Worm (Caenorhabditis elegans): ENCODE measurements around the gene F38B2.2.

Gene F38B2.2

ce11 chrX:11287617-11288016, 8.4 kb upstream of the F38B2.2 start, which contains the start of gene F38B2.4:
TSS of gene F38B2.4 (minus strand) at chrX:11287717.
- no peak for TF ChIP-seq scrt-1 (GFP tag; IDR thresholded peaks at IDR 0.05)
- no peak for TF ChIP-seq sea-1 (GFP tag; conservative IDR thresholded peaks at IDR 0.05)
- TF ChIP-seq ceh-13 (GFP tag; optimal IDR thresholded peaks at IDR 0.05): no peak
- no peak for TF ChIP-seq pes-1 (GFP tag; IDR thresholded peaks at IDR 0.05)

DNA sequence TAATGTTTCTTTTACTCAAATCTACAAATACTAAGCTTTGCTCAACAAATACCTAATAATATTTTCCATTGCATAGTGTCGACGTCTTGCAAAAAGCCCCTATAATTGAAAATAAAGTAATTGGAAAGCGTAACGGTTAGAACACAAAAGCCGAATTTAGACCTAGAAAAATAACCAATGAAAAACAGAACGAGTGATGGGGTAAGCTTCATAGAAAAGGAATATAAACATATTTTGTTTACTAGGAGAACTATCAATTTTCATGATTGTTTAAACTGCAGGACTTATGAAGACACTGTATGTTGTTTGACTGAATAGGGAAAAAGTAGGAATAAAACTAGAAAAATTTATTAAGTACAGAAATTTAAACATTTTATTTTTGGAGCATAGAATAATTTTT, 7.1 kb upstream of the F38B2.2 start, which contains the start of gene F38B2.3:
Gene F38B2.3 (minus strand): TSS at position 101 of the 400 bp plus-strand sequence.
- TF ChIP-seq hmg-4 (GFP tag; optimal IDR thresholded peaks at IDR 0.05) (no peak), tbx-37 (GFP tag; conservative IDR thresholded peaks at IDR 0.05) (no peak), ceh-36 (tag; optimal IDR thresholded peaks at IDR 0.05) (no peak), hnd-1 (tag; optimal IDR thresholded peaks at IDR 0.05) (no peak), ets-7 (tag; optimal IDR thresholded peaks at IDR 0.05) (no peak), ama-1 (optimal IDR thresholded peaks at IDR 0.05) (no peak), F13C5.2 (tag; optimal IDR thresholded peaks at IDR 0.05) (no peak), ceh-13 (GFP tag; optimal IDR thresholded peaks at IDR 0.05) (no peak), tbx-11 (GFP tag; IDR thresholded peaks at IDR 0.05) (no peak)

- no peak for TF ChIP-seq tra-4 (tag; optimal IDR thresholded peaks at IDR 0.05)
- no peak for TF ChIP-seq ceh-36 (tag; optimal IDR thresholded peaks at IDR 0.05)
Observed at ce11 chrX:11281148-11281547, 2.0 kb upstream of the F38B2.2 start, which contains the start of gene F38B2.6. TSS of gene F38B2.6 (minus strand) at chrX:11281248.

- TF ChIP-seq ama-1 (optimal IDR thresholded peaks at IDR 0.05) (no peak), sea-1 (GFP tag; conservative IDR thresholded peaks at IDR 0.05) (no peak), hnd-1 (tag; optimal IDR thresholded peaks at IDR 0.05) (no peak), hmbx-1 (tag; optimal IDR thresholded peaks at IDR 0.05) (no peak), ets-7 (tag; optimal IDR thresholded peaks at IDR 0.05) (no peak), hmg-4 (GFP tag; optimal IDR thresholded peaks at IDR 0.05) (no peak), tbx-11 (GFP tag; IDR thresholded peaks at IDR 0.05) (no peak), scrt-1 (GFP tag; IDR thresholded peaks at IDR 0.05) (no peak), ceh-36 (tag; optimal IDR thresholded peaks at IDR 0.05) (no peak), F13C5.2 (tag; optimal IDR thresholded peaks at IDR 0.05) (no peak), ceh-13 (GFP tag; optimal IDR thresholded peaks at IDR 0.05) (no peak), B0310.2 (tag; optimal IDR thresholded peaks at IDR 0.05) (no peak), aly-1 (tag; optimal IDR thresholded peaks at IDR 0.05) (no peak), flt-1 (GFP tag; IDR thresholded peaks at IDR 0.05) (no peak), tbx-37 (GFP tag; conservative IDR thresholded peaks at IDR 0.05) (no peak), tra-4 (tag; optimal IDR thresholded peaks at IDR 0.05) (no peak), pes-1 (GFP tag; IDR thresholded peaks at IDR 0.05) (no peak)
Observed at ce11 chrX:11270882-11271281, 8.3 kb downstream of the F38B2.2 start, which contains the start of gene ifa-1. TSS of gene ifa-1 (plus strand) at chrX:11271182.

DNA sequence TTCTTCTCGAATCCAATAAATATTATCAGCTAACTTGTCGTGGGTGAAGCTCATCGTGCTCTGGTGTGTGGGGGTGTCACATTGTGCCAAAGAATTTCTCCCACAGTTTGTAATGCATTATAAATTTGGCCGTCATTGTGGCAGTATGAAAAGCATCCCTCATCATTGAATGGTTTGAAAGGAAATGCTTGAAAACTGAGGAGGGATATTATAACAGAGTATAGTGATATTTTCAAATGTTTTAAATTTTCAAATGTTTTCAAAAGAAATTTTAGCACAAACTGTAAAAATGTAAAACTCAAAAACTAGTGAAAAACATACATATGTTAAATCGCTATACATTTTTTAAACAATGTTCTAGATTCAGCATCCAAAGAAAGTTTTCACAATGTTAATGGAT, 10.2 kb downstream of the F38B2.2 start, which contains the start of gene C03A3.3:
Gene C03A3.3 (minus strand): TSS at position 101 of the 400 bp plus-strand sequence.
- TF ChIP-seq pes-1 (GFP tag; IDR thresholded peaks at IDR 0.05) (no peak), hmbx-1 (tag; optimal IDR thresholded peaks at IDR 0.05) (no peak), tbx-11 (GFP tag; IDR thresholded peaks at IDR 0.05) (no peak), tra-4 (tag; optimal IDR thresholded peaks at IDR 0.05) (no peak), ceh-13 (GFP tag; optimal IDR thresholded peaks at IDR 0.05) (no peak)

- TF ChIP-seq F13C5.2 (tag; optimal IDR thresholded peaks at IDR 0.05): no peak
- no peak for TF ChIP-seq tra-4 (tag; optimal IDR thresholded peaks at IDR 0.05)
- no peak for TF ChIP-seq flt-1 (GFP tag; IDR thresholded peaks at IDR 0.05)
- no peak for TF ChIP-seq ama-1 (optimal IDR thresholded peaks at IDR 0.05)
- TF ChIP-seq ceh-36 (tag; optimal IDR thresholded peaks at IDR 0.05): no peak
- no peak for TF ChIP-seq hmg-4 (GFP tag; optimal IDR thresholded peaks at IDR 0.05)
- TF ChIP-seq tbx-37 (GFP tag; conservative IDR thresholded peaks at IDR 0.05): no peak
- TF ChIP-seq pes-1 (GFP tag; IDR thresholded peaks at IDR 0.05): no peak
- no peak for TF ChIP-seq ceh-13 (GFP tag; optimal IDR thresholded peaks at IDR 0.05)
- no peak for TF ChIP-seq B0310.2 (tag; optimal IDR thresholded peaks at IDR 0.05)
- TF ChIP-seq hnd-1 (tag; optimal IDR thresholded peaks at IDR 0.05): no peak
- no peak for TF ChIP-seq tbx-11 (GFP tag; IDR thresholded peaks at IDR 0.05)
- TF ChIP-seq scrt-1 (GFP tag; IDR thresholded peaks at IDR 0.05): no peak
- TF ChIP-seq sea-1 (GFP tag; conservative IDR thresholded peaks at IDR 0.05): no peak
- TF ChIP-seq hmbx-1 (tag; optimal IDR thresholded peaks at IDR 0.05): no peak
- TF ChIP-seq ets-7 (tag; optimal IDR thresholded peaks at IDR 0.05): no peak
- no peak for TF ChIP-seq aly-1 (tag; optimal IDR thresholded peaks at IDR 0.05)
Observed at ce11 chrX:11266711-11267110, 12.5 kb downstream of the F38B2.2 start, which contains the start of gene C03A3.9. TSS of gene C03A3.9 (plus strand) at chrX:11267011.

DNA sequence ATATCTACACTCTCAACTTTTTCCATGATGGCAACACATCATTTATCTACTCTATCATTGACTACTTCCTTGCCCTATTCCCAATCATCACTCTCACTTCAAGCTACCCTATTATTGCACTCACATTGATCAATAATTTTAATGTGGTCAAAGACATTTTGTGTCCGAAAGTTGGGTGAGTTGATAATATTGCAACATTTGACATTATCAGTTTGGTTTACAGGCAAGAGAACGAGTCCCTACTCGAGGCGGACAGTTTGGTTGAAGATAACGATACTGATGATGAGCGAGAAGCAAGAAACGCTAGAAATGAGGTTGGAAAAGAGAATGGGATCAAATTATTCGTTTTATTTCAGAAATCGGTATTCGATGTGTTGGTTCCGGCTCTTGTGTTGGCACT, 14.5 kb downstream of the F38B2.2 start:
- TF ChIP-seq flt-1 (GFP tag; IDR thresholded peaks at IDR 0.05): no peak
- no peak for TF ChIP-seq B0310.2 (tag; optimal IDR thresholded peaks at IDR 0.05)
- no peak for TF ChIP-seq tra-4 (tag; optimal IDR thresholded peaks at IDR 0.05)
- no peak for TF ChIP-seq hnd-1 (tag; optimal IDR thresholded peaks at IDR 0.05)
- TF ChIP-seq ceh-36 (tag; optimal IDR thresholded peaks at IDR 0.05): no peak
- TF ChIP-seq F13C5.2 (tag; optimal IDR thresholded peaks at IDR 0.05): no peak
- TF ChIP-seq pes-1 (GFP tag; IDR thresholded peaks at IDR 0.05): no peak
- TF ChIP-seq ceh-13 (GFP tag; optimal IDR thresholded peaks at IDR 0.05): no peak
- no peak for TF ChIP-seq sea-1 (GFP tag; conservative IDR thresholded peaks at IDR 0.05)
- TF ChIP-seq ets-7 (tag; optimal IDR thresholded peaks at IDR 0.05): no peak
- no peak for TF ChIP-seq aly-1 (tag; optimal IDR thresholded peaks at IDR 0.05)
- no peak for TF ChIP-seq scrt-1 (GFP tag; IDR thresholded peaks at IDR 0.05)
- TF ChIP-seq hmg-4 (GFP tag; optimal IDR thresholded peaks at IDR 0.05): no peak

DNA sequence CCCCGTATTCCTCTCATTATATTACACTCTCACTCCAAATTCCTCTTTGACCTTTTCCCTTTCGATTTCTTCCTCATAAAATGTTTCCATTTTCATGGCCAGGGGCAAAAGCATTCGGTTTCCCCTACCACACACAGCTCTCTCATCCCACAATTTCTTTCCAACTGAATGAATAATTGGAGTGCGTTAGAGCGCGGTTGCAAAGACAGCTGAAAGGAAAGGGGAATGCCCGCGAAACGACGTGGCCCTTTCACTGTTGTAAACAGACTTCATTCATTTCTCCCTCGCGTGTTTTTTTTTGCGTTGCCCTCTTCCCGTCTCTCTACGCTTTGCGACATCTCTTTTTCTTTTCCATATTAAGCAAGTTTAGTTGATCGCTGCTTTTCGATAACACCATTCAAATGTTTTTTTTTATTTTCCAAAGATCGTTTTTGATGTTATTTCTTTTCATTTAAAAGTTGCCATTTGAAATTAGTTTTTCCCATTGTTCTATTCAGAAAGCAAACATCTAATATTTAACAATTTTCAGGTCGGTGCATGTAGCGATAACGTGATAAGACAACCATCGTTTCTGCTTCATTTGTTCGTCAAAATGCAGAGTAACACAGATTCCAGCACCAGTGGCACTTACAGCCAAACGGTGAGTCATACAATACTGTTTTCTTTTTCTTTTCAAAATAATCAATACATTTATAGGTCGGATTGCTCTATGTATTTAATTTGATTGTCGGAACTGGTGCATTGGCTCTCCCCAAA, 16.7 kb downstream of the F38B2.2 start, which contains the start of gene C03A3.2:
Gene C03A3.2 (plus strand): TSS at position 530 of the 756 bp plus-strand sequence.
- TF ChIP-seq sea-1 (GFP tag; conservative IDR thresholded peaks at IDR 0.05) (no peak), hmg-4 (GFP tag; optimal IDR thresholded peaks at IDR 0.05) (peak; percentile 75), hnd-1 (tag; optimal IDR thresholded peaks at IDR 0.05) (no peak), F13C5.2 (tag; optimal IDR thresholded peaks at IDR 0.05) (peak; percentile 49)

Measured in whole organism, early embryonic.